Fruit fly (Drosophila melanogaster): ENCODE data around the gene brk.
A peak's percentile ranks its signal among the peaks of the same experiment; 100 is the strongest.

brk gene

dm6 chrX:7299399-7300355, 8.1 kb upstream of the brk start (continued):
- TF ChIP-seq Hnf4 (GFP tag; optimal IDR thresholded peaks at IDR 0.05): peak; percentile 48
- TF ChIP-seq OdsH (GFP tag; optimal IDR thresholded peaks at IDR 0.05): peak; percentile 26
- no peak for TF ChIP-seq sage (GFP tag; optimal IDR thresholded peaks at IDR 0.05)
- no peak for TF ChIP-seq Rel (GFP tag; optimal IDR thresholded peaks at IDR 0.05)
- TF ChIP-seq Rel (tag; optimal IDR thresholded peaks at IDR 0.05): peak; percentile 71

- TF ChIP-seq jim (GFP tag; optimal IDR thresholded peaks at IDR 0.05): no peak
- peak; percentile 88 for TF ChIP-seq Vsx2 (GFP tag; optimal IDR thresholded peaks at IDR 0.05; ENCODE audit: partially characterized antibody)
- TF ChIP-seq Mio (GFP tag; optimal IDR thresholded peaks at IDR 0.05): no peak
- peak; percentile 27 for TF ChIP-seq rgr (GFP tag; optimal IDR thresholded peaks at IDR 0.05)
- TF ChIP-seq CG9705 (GFP tag; optimal IDR thresholded peaks at IDR 0.05): no peak
- TF ChIP-seq woc (GFP tag; optimal IDR thresholded peaks at IDR 0.05): no peak
- TF ChIP-seq Rel (GFP tag; optimal IDR thresholded peaks at IDR 0.05): no peak
- TF ChIP-seq Rel (tag; optimal IDR thresholded peaks at IDR 0.05): peak; percentile 83
- TF ChIP-seq N (GFP tag; optimal IDR thresholded peaks at IDR 0.05): no peak
- TF ChIP-seq foxo (GFP tag; optimal IDR thresholded peaks at IDR 0.05): peak in 1 of 2 experiments; percentile 47
- TF ChIP-seq h (GFP tag; optimal IDR thresholded peaks at IDR 0.05): no peak
- TF ChIP-seq CrebA (GFP tag; optimal IDR thresholded peaks at IDR 0.05; ENCODE audit: borderline replicate concordance): no peak
- TF ChIP-seq tai (GFP tag; optimal IDR thresholded peaks at IDR 0.05): no peak
- TF ChIP-seq dsf (GFP tag; optimal IDR thresholded peaks at IDR 0.05; ENCODE audit: borderline replicate concordance): no peak
- TF ChIP-seq Abd-B (GFP tag; optimal IDR thresholded peaks at IDR 0.05): no peak
- TF ChIP-seq pan (optimal IDR thresholded peaks at IDR 0.05): no peak
- TF ChIP-seq psq (GFP tag; optimal IDR thresholded peaks at IDR 0.05): no peak
- no peak for TF ChIP-seq GATAd (GFP tag; optimal IDR thresholded peaks at IDR 0.05)
- no peak for TF ChIP-seq CG32264 (GFP tag; optimal IDR thresholded peaks at IDR 0.05)
- no peak for TF ChIP-seq sage (GFP tag; optimal IDR thresholded peaks at IDR 0.05)
- no peak for TF ChIP-seq sv (GFP tag; optimal IDR thresholded peaks at IDR 0.05)
- no peak for TF ChIP-seq lola (GFP tag; optimal IDR thresholded peaks at IDR 0.05)
- no peak for TF ChIP-seq Hr78 (GFP tag; optimal IDR thresholded peaks at IDR 0.05)
- no peak for TF ChIP-seq Jra (GFP tag; optimal IDR thresholded peaks at IDR 0.05)
- TF ChIP-seq Hr83 (GFP tag; optimal IDR thresholded peaks at IDR 0.05; ENCODE audit: poor library complexity, severe bottlenecking): peak; percentile 22
- peak; percentile 61 for TF ChIP-seq HLH106 (tag; optimal IDR thresholded peaks at IDR 0.05)
- no peak for TF ChIP-seq Dfd (GFP tag; optimal IDR thresholded peaks at IDR 0.05)
- peak; percentile 26 for TF ChIP-seq br (GFP tag; optimal IDR thresholded peaks at IDR 0.05)
- TF ChIP-seq OdsH (GFP tag; optimal IDR thresholded peaks at IDR 0.05): peak; percentile 39
- peak; percentile 52 for TF ChIP-seq ey (GFP tag; optimal IDR thresholded peaks at IDR 0.05)
- TF ChIP-seq Hnf4 (GFP tag; optimal IDR thresholded peaks at IDR 0.05): no peak
- no peak for TF ChIP-seq Myc (optimal IDR thresholded peaks at IDR 0.05)
- peak; percentile 41 for TF ChIP-seq dmrt93B (GFP tag; optimal IDR thresholded peaks at IDR 0.05)
- no peak for TF ChIP-seq dl (GFP tag; optimal IDR thresholded peaks at IDR 0.05; ENCODE audit: insufficient read depth in 1 of 2, partially characterized antibody in 2 of 2)
- TF ChIP-seq usp (GFP tag; optimal IDR thresholded peaks at IDR 0.05): no peak
- TF ChIP-seq fru (GFP tag; optimal IDR thresholded peaks at IDR 0.05): peak; percentile 58
- peak; percentile 26 for TF ChIP-seq Sp1 (GFP tag; optimal IDR thresholded peaks at IDR 0.05)
- TF ChIP-seq Dif (GFP tag; optimal IDR thresholded peaks at IDR 0.05; ENCODE audit: partially characterized antibody): no peak
- TF ChIP-seq brk (GFP tag; optimal IDR thresholded peaks at IDR 0.05): no peak
These were observed 7.4 kb upstream of the brk start for dm6 chrX:7300356-7300721.

Measured in whole organism, wandering third instar larva.